Fruit fly (Drosophila melanogaster) whole organism, pupa: Measurements from ENCODE around the gene RpL13A.

Source experiments
- CG8301 ChIP-seq: fragments of 200-800 bp; sonication (Bioruptor generic); optimal IDR thresholded peaks from 2 replicates; lab custom pipeline; 2018; ENCODE audit warnings: missing biosample characterization, mild to moderate bottlenecking, missing genetic modification characterization
- EcR ChIP-seq: fragments of 200-800 bp; sonication (Bioruptor generic); optimal IDR thresholded peaks from 3 replicates; lab custom pipeline; 2019; ENCODE audit warnings: missing biosample characterization, missing genetic modification characterization, mild to moderate bottlenecking, moderate library complexity, missing genetic modification reagents
- Ets98B ChIP-seq: fragments of 200-800 bp; sonication (Bioruptor generic); IDR thresholded peaks from 2 replicates; pipeline ENCODE4 v1.3.6; 2022; ENCODE audit warnings: missing biosample characterization, missing genetic modification characterization
- Pif1A ChIP-seq: fragments of 200-800 bp; sonication (Bioruptor generic); optimal IDR thresholded peaks from 3 replicates; lab custom pipeline; 2016; ENCODE audit warnings: missing biosample characterization, missing genetic modification characterization
- Snoo ChIP-seq: fragments of 200-800 bp; sonication (Bioruptor generic); optimal IDR thresholded peaks from 3 replicates; lab custom pipeline; 2017; ENCODE audit warnings: missing biosample characterization, mild to moderate bottlenecking, missing genetic modification characterization, inconsistent platforms
- fd96Ca ChIP-seq: fragments of 200-800 bp; sonication (Bioruptor generic); IDR thresholded peaks from 3 replicates; pipeline ENCODE4 v1.3.6; 2022; ENCODE audit warnings: missing biosample characterization, missing genetic modification characterization
- gl ChIP-seq: fragments of 200-800 bp; sonication (Bioruptor generic); optimal IDR thresholded peaks from 2 replicates; lab custom pipeline; 2018; ENCODE audit warnings: missing biosample characterization, mild to moderate bottlenecking, missing genetic modification characterization

- TF ChIP-seq Ets98B (GFP tag; lab: Robert Waterston, UW) (no peak), Snoo (tag; lab: Kevin White, UChicago) (no peak), EcR (GFP tag; lab: Kevin White, UChicago) (no peak), gl (peak; percentile 30), Pif1A (no peak), fd96Ca (no peak), CG8301 (tag; lab: Kevin White, UChicago) (no peak)
Measured at dm6 chr3R:5670660-5671264, 46.5 kb downstream of the RpL13A start.
